Fruit fly (Drosophila melanogaster): ENCODE results near the gene Gr93c.

Gene Gr93c

DNA sequence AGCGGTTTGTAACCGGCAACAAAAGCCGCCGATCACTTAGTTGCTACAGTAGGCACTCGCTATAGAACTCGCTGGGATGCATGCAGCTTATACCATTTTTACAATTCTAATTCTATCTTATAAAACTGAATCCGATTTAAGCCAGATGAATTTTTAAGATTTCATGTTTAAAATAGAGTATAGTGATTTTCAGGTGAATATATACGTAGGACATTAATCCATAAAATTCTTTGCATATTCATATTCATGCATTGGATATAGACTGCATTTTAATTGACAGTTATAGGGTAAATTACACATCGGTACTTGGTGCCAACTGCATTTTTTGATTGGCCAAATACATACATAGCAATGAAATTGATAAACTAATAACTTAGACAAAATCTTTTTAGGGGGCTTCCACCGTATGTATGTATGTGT, 42.5 kb upstream of the Gr93c start (continued):
- TF ChIP-seq zen2 (GFP tag; IDR thresholded peaks at IDR 0.05; ENCODE audit: partially characterized antibody) (no peak), ac (GFP tag; optimal IDR thresholded peaks at IDR 0.05) (no peak), Sox100B (GFP tag; optimal IDR thresholded peaks at IDR 0.05) (peak; percentile 12), sc (optimal IDR thresholded peaks at IDR 0.05) (no peak), sc (GFP tag; optimal IDR thresholded peaks at IDR 0.05) (no peak), Antp (GFP tag; optimal IDR thresholded peaks at IDR 0.05) (peak; percentile 25), pan (optimal IDR thresholded peaks at IDR 0.05) (no peak), pan (GFP tag; optimal IDR thresholded peaks at IDR 0.05 in 1 of 2, IDR thresholded peaks at IDR 0.05 in 1 of 2) (peak in 1 of 2 experiments; percentile 61), Trl (optimal IDR thresholded peaks at IDR 0.05) (no peak), Trl (GFP tag; optimal IDR thresholded peaks at IDR 0.05) (no peak), CG3847 (GFP tag; IDR thresholded peaks at IDR 0.05) (no peak), seq (GFP tag; IDR thresholded peaks at IDR 0.05) (no peak), CG3995 (GFP tag; optimal IDR thresholded peaks at IDR 0.05) (no peak), CG13894 (tag; optimal IDR thresholded peaks at IDR 0.05) (no peak), Usf (GFP tag; optimal IDR thresholded peaks at IDR 0.05) (no peak), so (GFP tag; IDR thresholded peaks at IDR 0.05) (no peak), pzg (GFP tag; optimal IDR thresholded peaks at IDR 0.05) (no peak), CG6813 (GFP tag; optimal IDR thresholded peaks at IDR 0.05) (no peak), CG10543 (GFP tag; optimal IDR thresholded peaks at IDR 0.05) (no peak), Opbp (GFP tag; IDR thresholded peaks at IDR 0.05; ENCODE audit: partially characterized antibody) (no peak), CG7839 (tag; optimal IDR thresholded peaks at IDR 0.05) (peak; percentile 75), Hr3 (GFP tag; optimal IDR thresholded peaks at IDR 0.05) (peak; percentile 20), CG11560 (tag; IDR thresholded peaks at IDR 0.05) (no peak), fru (optimal IDR thresholded peaks at IDR 0.05) (no peak), gro (GFP tag; optimal IDR thresholded peaks at IDR 0.05) (no peak), Vsx1 (GFP tag; optimal IDR thresholded peaks at IDR 0.05) (no peak), gsb (GFP tag; IDR thresholded peaks at IDR 0.05) (no peak), lab (GFP tag; optimal IDR thresholded peaks at IDR 0.05) (no peak), chif (GFP tag; optimal IDR thresholded peaks at IDR 0.05) (peak in 1 of 2 experiments; percentile 8), bab2 (GFP tag; optimal IDR thresholded peaks at IDR 0.05) (no peak), Sin3A (optimal IDR thresholded peaks at IDR 0.05) (no peak), croc (GFP tag; conservative IDR thresholded peaks at IDR 0.05) (peak; percentile 35; the same call in 1 of the 3 replicates), CG9932 (GFP tag; IDR thresholded peaks at IDR 0.05) (no peak), Camta (GFP tag; optimal IDR thresholded peaks at IDR 0.05) (no peak), ham (GFP tag; IDR thresholded peaks at IDR 0.05) (no peak), CG12219 (GFP tag; optimal IDR thresholded peaks at IDR 0.05) (no peak), Lhr (GFP tag; optimal IDR thresholded peaks at IDR 0.05) (no peak), HLH54F (GFP tag; optimal IDR thresholded peaks at IDR 0.05) (no peak), Xbp1 (GFP tag; optimal IDR thresholded peaks at IDR 0.05) (peak; percentile 42), slbo (GFP tag; IDR thresholded peaks at IDR 0.05) (peak; percentile 55), CG10565 (GFP tag; optimal IDR thresholded peaks at IDR 0.05) (no peak), zfh2 (GFP tag; optimal IDR thresholded peaks at IDR 0.05) (no peak), CG2678 (tag; optimal IDR thresholded peaks at IDR 0.05) (no peak), odd (GFP tag; optimal IDR thresholded peaks at IDR 0.05) (no peak), Dip3 (GFP tag; optimal IDR thresholded peaks at IDR 0.05) (no peak), CG14667 (GFP tag; IDR thresholded peaks at IDR 0.05) (0 out of 2 replicates have a peak, but pooled peaks have one; percentile 42), amos (GFP tag; IDR thresholded peaks at IDR 0.05; ENCODE audit: partially characterized antibody) (no peak), knrl (GFP tag; IDR thresholded peaks at IDR 0.05; ENCODE audit: partially characterized antibody) (no peak), CG4707 (GFP tag; optimal IDR thresholded peaks at IDR 0.05) (no peak), CG5245 (GFP tag; optimal IDR thresholded peaks at IDR 0.05) (peak; percentile 33), CG8765 (GFP tag; IDR thresholded peaks at IDR 0.05) (no peak), row (GFP tag; IDR thresholded peaks at IDR 0.05) (peak; percentile 66), sima (GFP tag; optimal IDR thresholded peaks at IDR 0.05) (no peak)

Measured in whole organism, embryonic.